Fruit fly (Drosophila melanogaster) whole organism, wandering third instar larva: ENCODE results near the gene PMCA.

ENCODE experiments used
- Abd-B ChIP-seq: fragments of >200 bp; optimal IDR thresholded peaks from 2 replicates; lab custom pipeline; 2017; ENCODE audit warnings: missing biosample characterization, missing genetic modification characterization
- CG32264 ChIP-seq: fragments of 200-800 bp; sonication (Bioruptor generic); optimal IDR thresholded peaks from 2 replicates; lab custom pipeline; 2016; ENCODE audit warnings: missing biosample characterization, missing genetic modification characterization
- CG9705 ChIP-seq: fragments of 200-800 bp; sonication (Bioruptor generic); optimal IDR thresholded peaks from 2 replicates; lab custom pipeline; 2018; ENCODE audit warnings: missing biosample characterization, mild to moderate bottlenecking, missing genetic modification characterization
- CrebA ChIP-seq: fragments of 200-800 bp; sonication (Bioruptor generic); optimal IDR thresholded peaks from 2 replicates; lab custom pipeline; 2016; ENCODE audit warnings: missing biosample characterization, mild to moderate bottlenecking, missing genetic modification characterization, borderline replicate concordance
- Dif ChIP-seq: fragments of 200-275, 200-300 bp; sonication (Bioruptor generic); optimal IDR thresholded peaks from 2 replicates; lab custom pipeline; 2018; ENCODE audit warnings: missing biosample characterization, missing genetic modification characterization; ENCODE audit not compliant: partially characterized antibody
- GATAd ChIP-seq: sonication (Bioruptor generic); optimal IDR thresholded peaks from 2 replicates; lab custom pipeline; 2016; ENCODE audit warnings: missing biosample characterization, missing genetic modification characterization
- Hnf4 ChIP-seq: fragments of 200-800 bp; sonication (Bioruptor generic); optimal IDR thresholded peaks from 2 replicates; lab custom pipeline; 2016; ENCODE audit warnings: missing biosample characterization, mild to moderate bottlenecking, missing genetic modification characterization
- Hr78 ChIP-seq: fragments of >200 bp; optimal IDR thresholded peaks from 2 replicates; lab custom pipeline; 2017; ENCODE audit warnings: missing biosample characterization, missing genetic modification characterization
- Hr83 ChIP-seq: fragments of 200-300 bp; sonication (Bioruptor generic); optimal IDR thresholded peaks from 2 replicates; lab custom pipeline; 2016; ENCODE audit warnings: missing biosample characterization, mild to moderate bottlenecking, missing genetic modification characterization, moderate library complexity; ENCODE audit not compliant: poor library complexity, severe bottlenecking
- Jra ChIP-seq: sonication (Bioruptor generic); optimal IDR thresholded peaks from 2 replicates; lab custom pipeline; 2016; ENCODE audit warnings: missing biosample characterization, missing genetic modification characterization
- Mio ChIP-seq: sonication (Bioruptor generic); optimal IDR thresholded peaks from 2 replicates; lab custom pipeline; 2016; ENCODE audit warnings: missing biosample characterization, missing genetic modification characterization
- Myc ChIP-seq: fragments of >200 bp; optimal IDR thresholded peaks from 2 replicates; lab custom pipeline; 2017
- Rel ChIP-seq, 2 experiments: fragments of 200-800 bp; sonication (Bioruptor generic) in 1 of 2; optimal IDR thresholded peaks; 2 replicates in 1 of 2; 3 replicates in 1 of 2; lab custom pipeline; 2016 to 2019; ENCODE audit warnings: mild to moderate bottlenecking in 2 of 2, missing biosample characterization in 2 of 2, missing genetic modification characterization in 2 of 2, moderate library complexity in 1 of 2
- Vsx2 ChIP-seq: fragments of 200-300, 225-300 bp; sonication (Bioruptor generic); optimal IDR thresholded peaks from 2 replicates; lab custom pipeline; 2018; ENCODE audit warnings: missing biosample characterization, missing genetic modification characterization; ENCODE audit not compliant: partially characterized antibody
- br ChIP-seq: fragments of 200-800 bp; sonication (Bioruptor generic); optimal IDR thresholded peaks from 2 replicates; lab custom pipeline; 2016; ENCODE audit warnings: missing biosample characterization, missing genetic modification characterization
- brk ChIP-seq: fragments of 200-800 bp; sonication (Bioruptor generic); optimal IDR thresholded peaks from 2 replicates; lab custom pipeline; 2016; ENCODE audit warnings: missing biosample characterization, mild to moderate bottlenecking, missing genetic modification characterization
- dl ChIP-seq, 2 experiments: fragments of 175-275, 200-275 bp in 1 of 2; fragments of 200-275 bp in 1 of 2; sonication (Bioruptor generic); optimal IDR thresholded peaks; lab custom pipeline; 2018; ENCODE audit warnings: mild to moderate bottlenecking in 2 of 2, missing biosample characterization in 2 of 2, missing genetic modification characterization in 2 of 2, moderate library complexity in 2 of 2; ENCODE audit not compliant: partially characterized antibody in 2 of 2, insufficient read depth in 1 of 2
- dmrt93B ChIP-seq: fragments of 200-800 bp; sonication (Bioruptor generic); optimal IDR thresholded peaks from 2 replicates; lab custom pipeline; 2018; ENCODE audit warnings: missing biosample characterization, mild to moderate bottlenecking, missing genetic modification characterization
- dsf ChIP-seq: sonication (Bioruptor generic); optimal IDR thresholded peaks from 2 replicates; lab custom pipeline; 2016; ENCODE audit warnings: missing biosample characterization, missing genetic modification characterization, borderline replicate concordance
- ey ChIP-seq: fragments of 200-800 bp; sonication (Bioruptor generic); optimal IDR thresholded peaks from 2 replicates; lab custom pipeline; 2016; ENCODE audit warnings: missing biosample characterization, missing genetic modification characterization
- foxo ChIP-seq, 2 experiments: fragments of 200-800 bp; sonication (Bioruptor generic); optimal IDR thresholded peaks; 2 replicates in 1 of 2; 3 replicates in 1 of 2; lab custom pipeline; 2016 to 2017; ENCODE audit warnings: missing biosample characterization in 2 of 2, missing genetic modification characterization in 2 of 2
- fru ChIP-seq: fragments of 200-800 bp; sonication (Bioruptor generic); optimal IDR thresholded peaks from 3 replicates; lab custom pipeline; 2016; ENCODE audit warnings: missing biosample characterization, mild to moderate bottlenecking, missing genetic modification characterization
- h ChIP-seq: fragments of 200-800 bp; sonication (Bioruptor generic); optimal IDR thresholded peaks from 3 replicates; lab custom pipeline; 2016; ENCODE audit warnings: missing biosample characterization, mild to moderate bottlenecking, missing genetic modification characterization
- jim ChIP-seq: fragments of 175-275, 200-325 bp; sonication (Bioruptor generic); optimal IDR thresholded peaks from 2 replicates; lab custom pipeline; 2016; ENCODE audit warnings: missing biosample characterization, mild to moderate bottlenecking, missing genetic modification characterization
- lola ChIP-seq: fragments of >200 bp; optimal IDR thresholded peaks from 2 replicates; lab custom pipeline; 2017; ENCODE audit warnings: missing biosample characterization, missing genetic modification characterization
- pan ChIP-seq: fragments of >200 bp; optimal IDR thresholded peaks from 2 replicates; lab custom pipeline; 2017
- psq ChIP-seq: fragments of 200-800 bp; sonication (Bioruptor generic); optimal IDR thresholded peaks from 3 replicates; lab custom pipeline; 2017; ENCODE audit warnings: missing biosample characterization, mild to moderate bottlenecking, missing genetic modification characterization, moderate library complexity
- rgr ChIP-seq: fragments of 200-800 bp; sonication (Bioruptor generic); optimal IDR thresholded peaks from 3 replicates; lab custom pipeline; 2016; ENCODE audit warnings: missing biosample characterization, mild to moderate bottlenecking, missing genetic modification characterization
- sage ChIP-seq: fragments of 200-800 bp; sonication (Bioruptor generic); optimal IDR thresholded peaks from 2 replicates; lab custom pipeline; 2016; ENCODE audit warnings: missing biosample characterization, mild to moderate bottlenecking, missing genetic modification characterization
- sv ChIP-seq: fragments of 200-800 bp; sonication (Bioruptor generic); optimal IDR thresholded peaks from 3 replicates; lab custom pipeline; 2016; ENCODE audit warnings: missing biosample characterization, missing genetic modification characterization
- tai ChIP-seq: sonication (Bioruptor generic); optimal IDR thresholded peaks from 2 replicates; lab custom pipeline; 2016; ENCODE audit warnings: missing biosample characterization, missing genetic modification characterization

PMCA gene

DNA sequence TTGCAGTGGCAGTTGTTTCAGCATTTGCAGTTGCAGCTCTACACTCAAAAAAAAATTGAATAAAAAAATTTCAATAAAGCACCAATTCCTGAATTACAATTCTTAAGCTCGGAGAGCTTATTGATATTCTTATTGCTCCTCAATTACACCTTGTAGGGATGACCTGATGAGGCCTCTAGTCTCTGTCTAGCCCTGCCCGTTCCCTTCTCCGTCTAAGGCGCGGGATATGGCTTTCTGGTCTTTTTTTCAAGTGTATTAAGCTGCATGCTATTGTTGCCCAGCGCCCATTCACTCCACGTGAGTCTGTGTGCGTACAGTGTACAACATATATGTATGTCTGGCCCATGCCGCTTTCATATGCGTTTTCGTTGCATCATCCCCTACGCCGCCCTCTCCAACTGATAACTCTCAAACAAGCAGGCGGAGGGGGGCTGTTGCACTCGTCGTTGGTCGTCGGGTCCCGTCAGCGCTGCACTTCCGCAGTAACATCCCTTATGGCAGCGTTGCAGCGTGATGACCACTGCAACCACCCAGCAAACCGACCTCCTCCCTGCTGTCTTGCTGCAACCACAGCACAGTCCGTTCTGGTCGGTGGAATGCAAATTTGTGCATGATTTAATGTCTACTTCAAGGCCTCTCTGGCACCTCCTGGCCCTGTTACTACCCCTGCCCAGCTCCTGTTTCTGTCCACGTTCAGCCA lies 37.3 kb upstream of the PMCA start:
- TF ChIP-seq foxo (GFP tag; optimal IDR thresholded peaks at IDR 0.05; lab: Kevin White, UChicago) (peak in 1 of 2 experiments; percentile 21), h (GFP tag; lab: Kevin White, UChicago) (peak; percentile 11), Hnf4 (no peak), fru (GFP tag; lab: Kevin White, UChicago) (peak; percentile 14)
- TF ChIP-seq, all 38 proteins: peak for 3

dm6 chr4:395505-395868 lies 36.8 kb upstream of the PMCA start, which contains the start of gene dati:
TSS of gene dati (minus strand) at chr4:395605.
- no peak for TF ChIP-seq GATAd (GFP tag; lab: Kevin White, UChicago)
- TF ChIP-seq Hnf4: no peak
- TF ChIP-seq Dif (GFP tag; lab: Kevin White, UChicago): no peak

- no peak for TF ChIP-seq Hnf4
- TF ChIP-seq CG9705 (GFP tag; lab: Kevin White, UChicago): no peak
- no peak for TF ChIP-seq Mio (GFP tag; lab: Kevin White, UChicago)
- no peak for TF ChIP-seq brk
- no peak for TF ChIP-seq dsf (GFP tag; lab: Kevin White, UChicago)
- TF ChIP-seq rgr (GFP tag; lab: Kevin White, UChicago): no peak
- no peak for TF ChIP-seq Myc (lab: Kevin White, UChicago)
- no peak for TF ChIP-seq CrebA (GFP tag; lab: Kevin White, UChicago)
- TF ChIP-seq fru (GFP tag; lab: Kevin White, UChicago): no peak
These were observed 35.7 kb upstream of the PMCA start for dm6 chr4:394455-394854.

DNA sequence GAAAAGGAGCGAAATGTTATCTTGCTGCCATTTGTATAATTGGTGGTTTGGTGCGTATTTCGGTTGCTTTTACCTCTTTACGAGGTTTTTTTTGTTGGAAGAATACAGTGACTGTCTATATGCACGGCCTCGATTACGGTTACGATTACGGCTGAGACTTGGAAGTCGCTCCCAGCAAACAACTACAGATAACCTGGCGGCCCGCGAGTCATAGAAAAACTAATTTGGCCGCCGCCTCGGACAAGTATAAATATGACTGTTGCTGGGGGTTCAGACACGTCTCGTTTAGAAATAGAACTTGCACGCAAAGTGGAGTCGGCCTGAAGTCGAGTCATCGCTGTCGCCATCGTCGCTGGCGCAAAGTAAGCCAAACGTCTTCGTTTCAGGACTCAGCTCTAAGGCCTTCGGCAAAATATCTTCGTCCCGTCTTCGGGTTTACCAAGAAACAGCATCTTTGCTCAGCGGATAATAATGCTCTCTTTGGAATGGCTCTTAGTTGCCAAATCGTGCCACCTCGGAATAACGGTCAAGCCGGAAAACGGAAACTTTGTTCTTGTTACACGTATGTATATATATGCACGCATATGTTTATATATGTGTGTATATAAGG lies 34.6 kb upstream of the PMCA start:
- no peak for TF ChIP-seq sage
- no peak for TF ChIP-seq Hr78
- no peak for TF ChIP-seq sv
- TF ChIP-seq rgr (GFP tag; lab: Kevin White, UChicago): no peak
- no peak for TF ChIP-seq h (GFP tag; lab: Kevin White, UChicago)
- TF ChIP-seq lola (GFP tag; lab: Kevin White, UChicago): no peak
- TF ChIP-seq pan: no peak
- TF ChIP-seq Rel (GFP tag; optimal IDR thresholded peaks at IDR 0.05; lab: Kevin White, UChicago): no peak
- TF ChIP-seq Rel (tag; optimal IDR thresholded peaks at IDR 0.05; lab: Kevin White, UChicago): no peak
- no peak for TF ChIP-seq Jra (GFP tag; lab: Kevin White, UChicago)
- no peak for TF ChIP-seq CG32264 (GFP tag; lab: Kevin White, UChicago)
- TF ChIP-seq Vsx2 (GFP tag; lab: Kevin White, UChicago): no peak
- TF ChIP-seq dsf (GFP tag; lab: Kevin White, UChicago): no peak
- TF ChIP-seq Hr83 (GFP tag; lab: Kevin White, UChicago): no peak
- no peak for TF ChIP-seq tai (GFP tag; lab: Kevin White, UChicago)
- no peak for TF ChIP-seq Hnf4
- TF ChIP-seq dmrt93B: no peak

DNA sequence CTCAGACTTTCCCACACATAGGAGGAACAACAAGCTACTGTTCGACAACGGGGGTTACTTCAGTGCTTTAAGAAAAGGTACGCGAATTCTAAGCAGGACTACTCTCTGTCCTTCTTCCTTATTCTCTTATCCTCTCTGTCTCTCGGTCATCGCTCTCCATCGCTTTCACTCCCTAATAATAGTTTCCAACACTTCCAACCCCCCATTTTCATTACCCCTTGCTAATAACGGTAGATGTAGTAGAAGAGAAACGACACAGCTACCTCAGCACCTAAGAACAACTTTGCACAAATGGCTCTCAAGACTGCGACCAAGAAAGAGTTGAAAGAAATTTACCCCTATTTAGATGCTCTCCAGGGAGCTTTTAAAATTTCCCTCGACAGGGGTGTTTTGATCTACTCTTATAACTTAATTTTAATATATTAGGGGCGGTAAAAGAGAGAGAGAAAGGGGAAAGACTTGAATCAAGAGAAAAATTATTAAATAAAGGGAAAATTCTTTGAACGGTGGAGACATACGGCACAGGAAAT lies 30.1 kb upstream of the PMCA start:
- TF ChIP-seq Hr78: no peak
- no peak for TF ChIP-seq dl (GFP tag; optimal IDR thresholded peaks at IDR 0.05; lab: Kevin White, UChicago; ENCODE audit: insufficient read depth in 1 of 2, partially characterized antibody in 2 of 2)
- no peak for TF ChIP-seq lola (GFP tag; lab: Kevin White, UChicago)
- no peak for TF ChIP-seq jim
- TF ChIP-seq ey: no peak

dm6 chr4:386752-387151 lies 28.0 kb upstream of the PMCA start:
- no peak for TF ChIP-seq Myc (lab: Kevin White, UChicago)
- TF ChIP-seq Rel (GFP tag; optimal IDR thresholded peaks at IDR 0.05; lab: Kevin White, UChicago): no peak
- no peak for TF ChIP-seq Rel (tag; optimal IDR thresholded peaks at IDR 0.05; lab: Kevin White, UChicago)
- TF ChIP-seq Abd-B (GFP tag; lab: Kevin White, UChicago): no peak
- TF ChIP-seq fru (GFP tag; lab: Kevin White, UChicago): no peak
- TF ChIP-seq psq: no peak
- no peak for TF ChIP-seq br
